Worm (Caenorhabditis elegans) whole organism, mixed stage, embryonic: ENCODE measurements around the gene pafo-1.

ENCODE experiments used
- ces-1 ChIP-seq: fragments of 150-350 bp; optimal IDR thresholded peaks from 2 replicates; lab custom pipeline; 2014; ENCODE audit warnings: missing biosample characterization, missing genetic modification reagents, missing genetic modification characterization
- mep-1 ChIP-seq: fragments of 150-350 bp; optimal IDR thresholded peaks from 2 replicates; lab custom pipeline; 2017; ENCODE audit warnings: missing biosample characterization, missing genetic modification reagents, missing genetic modification characterization, inconsistent platforms
- nhr-76 ChIP-seq: sonication (generic microtip); optimal IDR thresholded peaks from 2 replicates; lab custom pipeline; 2017; ENCODE audit warnings: missing biosample characterization, missing genetic modification characterization
- ztf-11 ChIP-seq: fragments of 150-350 bp; optimal IDR thresholded peaks from 2 replicates; lab custom pipeline; 2014; ENCODE audit warnings: missing biosample characterization, missing genetic modification characterization

DNA sequence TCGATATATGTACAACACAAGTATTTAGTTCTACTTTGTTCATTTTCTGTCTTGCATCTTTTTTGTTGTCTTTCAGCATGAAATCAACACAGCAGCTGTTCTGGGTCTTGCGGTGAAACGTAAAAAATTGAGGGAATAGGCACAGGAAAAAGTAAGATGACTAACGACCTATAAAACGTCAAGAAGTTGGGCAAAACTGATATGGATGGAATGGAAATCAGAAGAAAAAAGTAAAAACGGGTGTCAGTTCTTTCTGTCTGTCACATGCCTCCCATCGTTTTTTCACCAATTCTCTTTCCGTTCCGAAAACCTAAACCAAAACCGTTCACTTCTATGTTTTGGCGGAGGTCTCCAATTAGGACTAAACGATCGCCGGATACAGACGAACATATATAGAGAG is 20.5 kb upstream of the pafo-1 start:
- TF ChIP-seq ztf-11, result no peak
- no peak for TF ChIP-seq mep-1
- TF ChIP-seq nhr-76 (tag; lab: Kevin White, UChicago), result no peak
- TF ChIP-seq ces-1 (GFP tag; lab: Kevin White, UChicago), result no peak
